Worm (Caenorhabditis elegans): Measurements from ENCODE around the gene T02C12.5.

The T02C12.5 gene

DNA sequence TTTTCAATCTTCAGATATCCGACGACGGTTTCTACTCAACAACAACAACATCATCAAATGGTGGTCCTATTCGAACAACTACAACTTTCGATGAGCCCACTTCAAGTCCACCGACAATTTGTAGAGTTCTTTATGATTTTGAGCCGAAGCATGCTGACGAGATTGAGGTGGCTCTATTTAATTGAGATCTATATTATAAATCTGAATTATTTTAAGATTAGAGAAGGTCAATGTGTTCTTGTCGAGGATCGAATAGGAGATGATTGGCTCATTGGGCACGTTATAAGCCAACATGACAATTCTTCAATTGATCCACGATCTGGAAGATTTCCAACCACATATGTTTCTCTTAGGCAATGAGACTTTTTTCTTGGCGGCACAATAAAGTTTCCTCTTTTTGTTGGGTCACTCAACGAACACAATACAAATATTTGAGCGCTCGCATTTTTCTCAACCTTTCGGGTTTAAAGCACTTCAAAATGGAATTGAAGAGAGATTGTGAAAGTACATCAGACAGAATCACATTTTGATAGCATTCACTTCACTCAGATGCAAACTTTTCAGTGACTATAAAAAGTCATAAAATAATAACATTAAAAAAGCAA, 12.5 kb downstream of the T02C12.5 start (continued):
- TF ChIP-seq fos-1 (tag; optimal IDR thresholded peaks at IDR 0.05) (no peak), nhr-67 (tag; optimal IDR thresholded peaks at IDR 0.05) (no peak), nhr-25 (tag; optimal IDR thresholded peaks at IDR 0.05) (no peak), skn-1 (tag; optimal IDR thresholded peaks at IDR 0.05) (no peak), snpc-4 (tag; optimal IDR thresholded peaks at IDR 0.05) (no peak), zag-1 (tag; optimal IDR thresholded peaks at IDR 0.05) (no peak), elt-2 (tag; optimal IDR thresholded peaks at IDR 0.05) (peak; percentile 7), ceh-16 (tag; optimal IDR thresholded peaks at IDR 0.05) (no peak), nhr-76 (tag; optimal IDR thresholded peaks at IDR 0.05) (no peak), ztf-11 (tag; optimal IDR thresholded peaks at IDR 0.05) (no peak), ztf-4 (tag; optimal IDR thresholded peaks at IDR 0.05) (peak; percentile 57), ceh-82 (tag; optimal IDR thresholded peaks at IDR 0.05) (peak; percentile 33), nhr-77 (tag; optimal IDR thresholded peaks at IDR 0.05) (no peak), nhr-43 (tag; optimal IDR thresholded peaks at IDR 0.05; ENCODE audit: poor library complexity, severe bottlenecking) (peak; percentile 52), pha-4 (tag; optimal IDR thresholded peaks at IDR 0.05) (peak; percentile 60), hmg-11 (tag; optimal IDR thresholded peaks at IDR 0.05) (no peak), fkh-2 (tag; optimal IDR thresholded peaks at IDR 0.05) (no peak), ama-1 (optimal IDR thresholded peaks at IDR 0.05) (peak; percentile 72)

DNA sequence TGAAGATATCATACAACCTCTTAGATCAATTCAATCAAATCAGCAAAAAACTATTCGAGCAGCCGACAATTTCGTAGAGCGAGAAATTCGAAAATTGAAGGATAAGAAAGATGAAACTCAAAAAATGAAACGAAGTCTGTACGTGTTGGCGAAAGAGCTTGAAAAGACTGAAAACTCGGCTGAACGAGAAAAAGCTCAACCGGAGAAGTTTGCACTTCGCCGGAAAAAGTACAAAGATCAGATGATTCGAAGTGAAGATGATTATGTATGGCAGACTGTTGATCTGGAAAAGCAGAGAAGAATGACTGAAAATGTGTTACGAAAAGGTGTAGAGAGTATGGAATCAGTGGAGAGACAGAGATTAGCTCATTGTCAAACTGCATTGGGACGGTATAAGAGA, 14.9 kb downstream of the T02C12.5 start:
- TF ChIP-seq R02D3.7 (tag; optimal IDR thresholded peaks at IDR 0.05) (no peak), fos-1 (tag; optimal IDR thresholded peaks at IDR 0.05) (no peak), nfya-1 (tag; optimal IDR thresholded peaks at IDR 0.05; ENCODE audit: insufficient read depth) (no peak), nhr-43 (tag; optimal IDR thresholded peaks at IDR 0.05; ENCODE audit: poor library complexity, severe bottlenecking) (no peak), elt-2 (tag; optimal IDR thresholded peaks at IDR 0.05) (no peak), ceh-82 (tag; optimal IDR thresholded peaks at IDR 0.05) (no peak), fkh-2 (tag; optimal IDR thresholded peaks at IDR 0.05) (no peak), nhr-12 (tag; optimal IDR thresholded peaks at IDR 0.05) (no peak), unc-39 (tag; optimal IDR thresholded peaks at IDR 0.05) (no peak), nhr-76 (tag; optimal IDR thresholded peaks at IDR 0.05) (no peak), egl-5 (tag; optimal IDR thresholded peaks at IDR 0.05) (no peak), daf-12 (tag; optimal IDR thresholded peaks at IDR 0.05) (no peak), nhr-23 (tag; optimal IDR thresholded peaks at IDR 0.05) (no peak), nhr-237 (tag; optimal IDR thresholded peaks at IDR 0.05) (no peak), ama-1 (optimal IDR thresholded peaks at IDR 0.05) (no peak), mml-1 (tag; optimal IDR thresholded peaks at IDR 0.05) (no peak), ceh-9 (tag; optimal IDR thresholded peaks at IDR 0.05) (no peak), nhr-28 (tag; optimal IDR thresholded peaks at IDR 0.05) (no peak), unc-62 (GFP tag; optimal IDR thresholded peaks at IDR 0.05) (no peak), zag-1 (tag; optimal IDR thresholded peaks at IDR 0.05) (no peak)

ce11 chrIII:4012036-4012435, 15.9 kb downstream of the T02C12.5 start, which contains the start of gene C36E8.4:
C36E8.4 (plus strand) TSS chrIII:4012336.
- no peak for TF ChIP-seq nhr-23 (tag; optimal IDR thresholded peaks at IDR 0.05)
- TF ChIP-seq mml-1 (tag; optimal IDR thresholded peaks at IDR 0.05), result no peak
- TF ChIP-seq nhr-43 (tag; optimal IDR thresholded peaks at IDR 0.05; ENCODE audit: poor library complexity, severe bottlenecking), result no peak
- TF ChIP-seq aly-2 (tag; optimal IDR thresholded peaks at IDR 0.05), result no peak
- TF ChIP-seq lin-39 (tag; optimal IDR thresholded peaks at IDR 0.05), result no peak
- no peak for TF ChIP-seq sea-2 (GFP tag; optimal IDR thresholded peaks at IDR 0.05)
- TF ChIP-seq hmg-11 (tag; optimal IDR thresholded peaks at IDR 0.05), result no peak
- TF ChIP-seq snpc-4 (tag; optimal IDR thresholded peaks at IDR 0.05), result no peak
- TF ChIP-seq unc-62 (GFP tag; optimal IDR thresholded peaks at IDR 0.05), result no peak
- TF ChIP-seq egl-27 (tag; optimal IDR thresholded peaks at IDR 0.05), result no peak
- TF ChIP-seq ceh-82 (tag; optimal IDR thresholded peaks at IDR 0.05), result no peak
- no peak for TF ChIP-seq nhr-76 (tag; optimal IDR thresholded peaks at IDR 0.05)
- no peak for TF ChIP-seq jun-1 (tag; optimal IDR thresholded peaks at IDR 0.05)
- TF ChIP-seq daf-12 (tag; optimal IDR thresholded peaks at IDR 0.05), result no peak

DNA sequence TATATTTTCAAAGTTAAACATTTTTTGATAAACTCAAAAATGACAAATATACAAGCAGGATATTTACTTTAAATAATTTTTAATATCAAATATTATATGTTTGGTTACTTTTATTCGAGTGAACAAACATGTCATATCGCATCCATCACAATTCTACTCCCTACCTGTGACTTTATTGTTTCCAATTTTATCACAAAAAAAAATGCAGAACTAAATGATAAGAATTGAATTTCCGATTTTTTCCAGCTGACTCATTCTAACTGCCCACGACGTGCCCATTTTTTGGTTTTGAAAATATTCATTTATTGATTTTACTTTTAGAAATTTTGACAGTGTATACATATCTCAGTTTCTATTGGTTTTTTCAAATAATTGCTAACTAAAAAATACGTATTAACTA, 17.0 kb downstream of the T02C12.5 start:
- TF ChIP-seq elt-2 (tag; optimal IDR thresholded peaks at IDR 0.05), result peak; percentile 46
- TF ChIP-seq pqm-1 (tag; optimal IDR thresholded peaks at IDR 0.05), result peak; percentile 27
- TF ChIP-seq pha-4 (tag; optimal IDR thresholded peaks at IDR 0.05), result no peak
